Fruit fly (Drosophila melanogaster): ENCODE results near the gene CG9886.

DNA sequence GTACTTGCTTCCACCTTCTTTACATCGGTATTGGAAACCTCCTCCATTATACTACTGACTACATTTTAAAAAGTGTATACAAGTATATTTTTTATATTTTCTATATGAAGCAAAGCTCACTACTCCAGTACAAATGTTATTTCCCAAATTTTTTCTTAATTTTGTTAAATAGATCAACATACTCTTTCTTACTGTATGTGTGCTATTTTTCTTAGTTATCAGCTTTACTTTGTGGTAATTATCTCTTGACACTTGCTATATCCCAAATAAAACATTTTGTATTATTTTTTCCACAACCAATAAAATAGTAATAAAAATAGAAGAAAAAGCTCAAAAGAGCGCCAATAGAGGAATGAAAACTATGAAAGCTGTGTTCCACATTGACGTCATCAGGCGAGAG lies 30.0 kb upstream of the CG9886 start, which contains the start of gene CG43750:
- TF ChIP-seq tj (GFP tag; optimal IDR thresholded peaks at IDR 0.05) (no peak), pad (GFP tag; optimal IDR thresholded peaks at IDR 0.05) (no peak), bab1 (GFP tag; optimal IDR thresholded peaks at IDR 0.05) (no peak), toe (GFP tag; optimal IDR thresholded peaks at IDR 0.05) (no peak), CG33017 (tag; optimal IDR thresholded peaks at IDR 0.05) (no peak), cnc (optimal IDR thresholded peaks at IDR 0.05) (no peak), ovo (GFP tag; optimal IDR thresholded peaks at IDR 0.05) (no peak)

Measured in whole organism, adult.